Fruit fly (Drosophila melanogaster): ENCODE measurements around the gene Ctl2.

DNA sequence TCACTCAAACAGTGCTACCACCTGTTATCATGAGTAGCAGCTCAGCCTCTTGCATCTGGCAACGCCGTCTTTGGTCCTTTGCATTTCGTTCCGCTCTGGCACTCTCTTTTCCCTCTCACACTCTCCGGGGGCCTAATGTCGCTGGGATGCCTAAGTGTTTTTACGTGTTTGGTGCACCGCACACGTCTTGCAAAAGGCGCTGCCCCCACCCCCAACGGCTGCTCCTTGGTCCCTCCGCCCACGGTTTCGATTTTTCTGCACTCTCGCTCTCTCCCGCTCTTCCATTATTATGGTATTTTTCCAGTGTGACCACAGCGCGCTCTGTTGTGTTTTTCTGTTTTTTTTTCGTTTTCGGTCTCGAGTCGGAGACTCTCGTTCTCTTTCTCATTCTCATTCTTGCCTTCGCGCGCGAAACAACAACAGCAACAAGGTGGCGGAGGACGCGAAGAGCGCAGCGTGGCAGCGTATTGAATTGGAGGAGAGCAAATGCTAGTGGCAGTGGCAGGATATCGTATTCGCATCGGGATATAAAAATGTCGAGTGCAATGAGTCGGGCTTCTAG is 35.2 kb upstream of the Ctl2 start:
- peak; percentile 7 for TF ChIP-seq CG17806 (tag; optimal IDR thresholded peaks at IDR 0.05)
- TF ChIP-seq rn (GFP tag; IDR thresholded peaks at IDR 0.05), result no peak
- TF ChIP-seq CG8159 (tag; optimal IDR thresholded peaks at IDR 0.05), result peak; percentile 13
- TF ChIP-seq Snoo (tag; optimal IDR thresholded peaks at IDR 0.05), result no peak
- peak; percentile 20 for TF ChIP-seq Pif1A (GFP tag; optimal IDR thresholded peaks at IDR 0.05)
- TF ChIP-seq Ets98B (GFP tag; IDR thresholded peaks at IDR 0.05), result peak; percentile 26; the same call in 1 of the 2 replicates
- TF ChIP-seq CG13204 (GFP tag; optimal IDR thresholded peaks at IDR 0.05), result peak; percentile 67
- TF ChIP-seq CG15710 (tag; optimal IDR thresholded peaks at IDR 0.05), result no peak
- peak; percentile 61; the same call in 2 of the 3 replicates for TF ChIP-seq CG4496 (GFP tag; IDR thresholded peaks at IDR 0.05)
- no peak for TF ChIP-seq CG14655 (GFP tag; optimal IDR thresholded peaks at IDR 0.05)
- TF ChIP-seq CG12605 (GFP tag; IDR thresholded peaks at IDR 0.05), result peak; percentile 44; the same call in 1 of the 2 replicates
- TF ChIP-seq EcR (GFP tag; optimal IDR thresholded peaks at IDR 0.05), result no peak
- TF ChIP-seq CG8301 (tag; optimal IDR thresholded peaks at IDR 0.05), result no peak
- no peak for TF ChIP-seq CG34367 (tag; optimal IDR thresholded peaks at IDR 0.05)
